Fruit fly (Drosophila melanogaster): ENCODE measurements around the gene CG7202.

Gene CG7202

dm6 chr3L:21507354-21507928, 14.9 kb upstream of the CG7202 start, which contains the start of the genes Glg1 and M6 (continued):
- TF ChIP-seq Bteb2 (GFP tag; optimal IDR thresholded peaks at IDR 0.05) (peak; percentile 59), cg (GFP tag; optimal IDR thresholded peaks at IDR 0.05) (no peak), CG32532 (GFP tag; IDR thresholded peaks at IDR 0.05) (peak; percentile 65), Atf6 (GFP tag; IDR thresholded peaks at IDR 0.05) (no peak), wek (GFP tag; optimal IDR thresholded peaks at IDR 0.05) (no peak), H15 (GFP tag; IDR thresholded peaks at IDR 0.05) (peak; percentile 29; the same call in 1 of the 3 replicates), B-H1 (GFP tag; IDR thresholded peaks at IDR 0.05) (0 out of 3 replicates have a peak, but pooled peaks have one; percentile 28), tin (GFP tag; optimal IDR thresholded peaks at IDR 0.05) (peak; percentile 60), CG12299 (tag; optimal IDR thresholded peaks at IDR 0.05) (no peak), ind (GFP tag; optimal IDR thresholded peaks at IDR 0.05) (peak; percentile 70), CG4820 (GFP tag; optimal IDR thresholded peaks at IDR 0.05) (peak; percentile 41), CG3995 (GFP tag; optimal IDR thresholded peaks at IDR 0.05) (peak; percentile 80), Dfd (GFP tag; optimal IDR thresholded peaks at IDR 0.05) (no peak), CG18476 (GFP tag; optimal IDR thresholded peaks at IDR 0.05) (peak; percentile 0), YL-1 (GFP tag; optimal IDR thresholded peaks at IDR 0.05) (peak; percentile 78), Myb (GFP tag; optimal IDR thresholded peaks at IDR 0.05) (peak; percentile 70), Pdp1 (GFP tag; optimal IDR thresholded peaks at IDR 0.05) (peak; percentile 51 to 64), row (GFP tag; IDR thresholded peaks at IDR 0.05) (peak; percentile 96), CG11695 (GFP tag; IDR thresholded peaks at IDR 0.05) (peak; percentile 54; the same call in 2 of the 3 replicates), CG17361 (GFP tag; IDR thresholded peaks at IDR 0.05) (peak; percentile 84), pfk (GFP tag; optimal IDR thresholded peaks at IDR 0.05) (no peak), CG6175 (GFP tag; IDR thresholded peaks at IDR 0.05) (no peak), CG2875 (GFP tag; optimal IDR thresholded peaks at IDR 0.05) (no peak), CG6813 (GFP tag; optimal IDR thresholded peaks at IDR 0.05) (no peak), h (optimal IDR thresholded peaks at IDR 0.05) (no peak), Usf (GFP tag; optimal IDR thresholded peaks at IDR 0.05) (peak; percentile 19), pho (GFP tag; optimal IDR thresholded peaks at IDR 0.05) (peak; percentile 69), tgo (GFP tag; IDR thresholded peaks at IDR 0.05) (peak; percentile 52), twi (tag; optimal IDR thresholded peaks at IDR 0.05) (peak; percentile 40), CG11560 (tag; IDR thresholded peaks at IDR 0.05) (peak; percentile 19; the same call in 1 of the 3 replicates), CG9437 (GFP tag; optimal IDR thresholded peaks at IDR 0.05) (peak; percentile 38), B-H2 (GFP tag; optimal IDR thresholded peaks at IDR 0.05) (peak; percentile 51), luna (GFP tag; optimal IDR thresholded peaks at IDR 0.05) (no peak), CG6854 (GFP tag; optimal IDR thresholded peaks at IDR 0.05) (no peak), CG9876 (GFP tag; optimal IDR thresholded peaks at IDR 0.05) (peak; percentile 0), Six4 (GFP tag; optimal IDR thresholded peaks at IDR 0.05) (peak; percentile 35), stwl (tag; optimal IDR thresholded peaks at IDR 0.05) (peak; percentile 49), Bdp1 (GFP tag; optimal IDR thresholded peaks at IDR 0.05) (peak; percentile 38), repo (GFP tag; optimal IDR thresholded peaks at IDR 0.05) (no peak), CG12071 (GFP tag; optimal IDR thresholded peaks at IDR 0.05) (no peak), sr (GFP tag; IDR thresholded peaks at IDR 0.05) (no peak), cato (GFP tag; optimal IDR thresholded peaks at IDR 0.05; ENCODE audit: borderline replicate concordance) (peak; percentile 10), CG6254 (GFP tag; optimal IDR thresholded peaks at IDR 0.05) (no peak), CG13775 (GFP tag; optimal IDR thresholded peaks at IDR 0.05) (peak; percentile 72), dmrt11E (tag; optimal IDR thresholded peaks at IDR 0.05) (peak; percentile 51), Hsf (GFP tag; optimal IDR thresholded peaks at IDR 0.05) (peak; percentile 73), gfzf (GFP tag; optimal IDR thresholded peaks at IDR 0.05) (peak; percentile 15), CG14441 (GFP tag; IDR thresholded peaks at IDR 0.05) (peak; percentile 38; the same call in 1 of the 2 replicates), PHDP (tag; optimal IDR thresholded peaks at IDR 0.05) (peak; percentile 53), tup (GFP tag; optimal IDR thresholded peaks at IDR 0.05) (peak; percentile 7), her (GFP tag; optimal IDR thresholded peaks at IDR 0.05) (no peak)
